Worm (Caenorhabditis elegans) whole organism, early embryonic: ENCODE data around the gene rpn-12.
"Not testable (repeated sequence)": the region's sequence is repeated elsewhere in the genome, so short reads cannot be mapped to it uniquely, and the experiment has no call there.

Experiments used
- B0310.2 ChIP-seq: sonication (generic microtip); optimal IDR thresholded peaks from 2 replicates; lab custom pipeline; 2016; ENCODE audit warnings: mild to moderate bottlenecking, missing genetic modification characterization, missing compliant biosample characterization
- F13C5.2 ChIP-seq: sonication (generic microtip); optimal IDR thresholded peaks from 2 replicates; lab custom pipeline; 2017; ENCODE audit warnings: mild to moderate bottlenecking, missing genetic modification characterization, inconsistent platforms, missing compliant biosample characterization
- aly-1 ChIP-seq: sonication (generic microtip); optimal IDR thresholded peaks from 2 replicates; lab custom pipeline; 2016; ENCODE audit warnings: missing genetic modification characterization, missing compliant biosample characterization
- ama-1 ChIP-seq: fragments of 150-350 bp; optimal IDR thresholded peaks from 2 replicates; lab custom pipeline; 2014
- ceh-13 ChIP-seq: fragments of 200-800 bp; sonication (Bioruptor generic); optimal IDR thresholded peaks from 2 replicates; lab custom pipeline; 2018; ENCODE audit warnings: mild to moderate bottlenecking, missing genetic modification characterization, missing compliant biosample characterization
- ceh-36 ChIP-seq: sonication (generic microtip); optimal IDR thresholded peaks from 2 replicates; lab custom pipeline; 2016; ENCODE audit warnings: missing genetic modification characterization, inconsistent platforms, missing compliant biosample characterization
- ets-7 ChIP-seq: sonication (generic microtip); optimal IDR thresholded peaks from 2 replicates; lab custom pipeline; 2016; ENCODE audit warnings: missing genotype, missing genetic modification characterization, missing compliant biosample characterization
- flt-1 ChIP-seq: fragments of 200-800 bp; sonication (Bioruptor generic); IDR thresholded peaks from 2 replicates; pipeline ENCODE4 v1.3.6; 2022; ENCODE audit warnings: missing genetic modification characterization, missing compliant biosample characterization
- hmbx-1 ChIP-seq: sonication (generic microtip); optimal IDR thresholded peaks from 2 replicates; lab custom pipeline; 2016; ENCODE audit warnings: mild to moderate bottlenecking, missing genetic modification characterization, missing compliant biosample characterization
- hmg-4 ChIP-seq: fragments of 200-800 bp; sonication (Bioruptor generic); optimal IDR thresholded peaks from 2 replicates; lab custom pipeline; 2018; ENCODE audit warnings: mild to moderate bottlenecking, missing genetic modification characterization, missing compliant biosample characterization
- hnd-1 ChIP-seq: sonication (generic microtip); optimal IDR thresholded peaks from 2 replicates; lab custom pipeline; 2016; ENCODE audit warnings: missing genetic modification characterization, missing compliant biosample characterization
- pes-1 ChIP-seq: fragments of 200-800 bp; sonication (Bioruptor generic); IDR thresholded peaks from 2 replicates; pipeline ENCODE4 v1.3.6; 2022; ENCODE audit warnings: missing genetic modification reagents, missing genetic modification characterization, missing compliant biosample characterization
- scrt-1 ChIP-seq: fragments of 200-800 bp; sonication (Bioruptor generic); IDR thresholded peaks from 2 replicates; pipeline ENCODE4 v1.3.6; 2022; ENCODE audit warnings: missing genetic modification characterization, missing compliant biosample characterization
- sea-1 ChIP-seq: fragments of 200-800 bp; sonication (Bioruptor generic); conservative IDR thresholded peaks from 2 replicates; pipeline ENCODE4 v1.3.6; 2022; ENCODE audit warnings: missing genetic modification characterization, missing compliant biosample characterization
- tbx-11 ChIP-seq: fragments of 200-800 bp; sonication (Bioruptor generic); IDR thresholded peaks from 2 replicates; pipeline ENCODE4 v1.3.6; 2022; ENCODE audit warnings: missing genetic modification characterization, missing compliant biosample characterization
- tbx-37 ChIP-seq: fragments of 200-800 bp; sonication (Bioruptor generic); conservative IDR thresholded peaks from 2 replicates; pipeline ENCODE4 v1.3.6; 2022; ENCODE audit warnings: missing genetic modification reagents, missing genetic modification characterization, missing compliant biosample characterization
- tra-4 ChIP-seq: sonication (generic microtip); optimal IDR thresholded peaks from 2 replicates; lab custom pipeline; 2017; ENCODE audit warnings: missing genetic modification characterization, missing compliant biosample characterization

Gene rpn-12

ce11 chrII:11689941-11690340, 37.0 kb downstream of the rpn-12 start:
- no peak for TF ChIP-seq hmbx-1 (tag; lab: Kevin White, UChicago)
- TF ChIP-seq tra-4 (tag; lab: Kevin White, UChicago): no peak
- TF ChIP-seq ama-1 (lab: Kevin White, UChicago): no peak
- no peak for TF ChIP-seq ceh-13 (GFP tag; lab: Kevin White, UChicago)
- no peak for TF ChIP-seq ceh-36 (tag; lab: Kevin White, UChicago)
- TF ChIP-seq flt-1 (GFP tag; lab: Robert Waterston, UW): no peak
- no peak for TF ChIP-seq sea-1 (GFP tag; lab: Robert Waterston, UW)
- no peak for TF ChIP-seq tbx-37
- no peak for TF ChIP-seq B0310.2 (tag; lab: Kevin White, UChicago)
- TF ChIP-seq hmg-4 (GFP tag; lab: Kevin White, UChicago): no peak
- no peak for TF ChIP-seq F13C5.2 (tag; lab: Kevin White, UChicago)
- no peak for TF ChIP-seq aly-1 (tag; lab: Kevin White, UChicago)
- TF ChIP-seq pes-1 (GFP tag; lab: Robert Waterston, UW): no peak
- no peak for TF ChIP-seq tbx-11 (GFP tag; lab: Robert Waterston, UW)
- no peak for TF ChIP-seq ets-7 (tag; lab: Kevin White, UChicago)
- no peak for TF ChIP-seq hnd-1 (tag; lab: Kevin White, UChicago)
- no peak for TF ChIP-seq scrt-1 (GFP tag; lab: Robert Waterston, UW)

ce11 chrII:11690868-11691267, 37.9 kb downstream of the rpn-12 start:
- TF ChIP-seq hmg-4 (GFP tag; lab: Kevin White, UChicago) (no peak), tra-4 (tag; lab: Kevin White, UChicago) (no peak), scrt-1 (GFP tag; lab: Robert Waterston, UW) (no peak), aly-1 (tag; lab: Kevin White, UChicago) (no peak)

- TF ChIP-seq ceh-13 (GFP tag; lab: Kevin White, UChicago): no peak
- TF ChIP-seq tbx-11 (GFP tag; lab: Robert Waterston, UW): no peak
- TF ChIP-seq B0310.2 (tag; lab: Kevin White, UChicago): no peak
- TF ChIP-seq tbx-37: no peak
- no peak for TF ChIP-seq tra-4 (tag; lab: Kevin White, UChicago)
- no peak for TF ChIP-seq flt-1 (GFP tag; lab: Robert Waterston, UW)
- no peak for TF ChIP-seq hmg-4 (GFP tag; lab: Kevin White, UChicago)
- peak; percentile 65 for TF ChIP-seq F13C5.2 (tag; lab: Kevin White, UChicago)
- TF ChIP-seq pes-1 (GFP tag; lab: Robert Waterston, UW): peak; percentile 32; the same call in 1 of the 2 replicates
- no peak for TF ChIP-seq aly-1 (tag; lab: Kevin White, UChicago)
- no peak for TF ChIP-seq ceh-36 (tag; lab: Kevin White, UChicago)
- no peak for TF ChIP-seq ets-7 (tag; lab: Kevin White, UChicago)
Observed at ce11 chrII:11694432-11694831, 41.5 kb downstream of the rpn-12 start.

- TF ChIP-seq pes-1 (GFP tag; lab: Robert Waterston, UW); B0310.2 (tag; lab: Kevin White, UChicago); tbx-37: not testable (repeated sequence)
Observed at ce11 chrII:11695161-11695944, 42.4 kb downstream of the rpn-12 start, which contains the start of gene tars-1. TSS of gene tars-1 (minus strand) at chrII:11695657.

ce11 chrII:11695945-11696270, 43.0 kb downstream of the rpn-12 start, which contains the start of gene xpf-1:
TSS of gene xpf-1 (plus strand) at chrII:11696171.
- no peak for TF ChIP-seq tbx-37
- TF ChIP-seq sea-1 (GFP tag; lab: Robert Waterston, UW): no peak

ce11 chrII:11700200-11700599, 47.3 kb downstream of the rpn-12 start, which contains the start of gene inos-1:
TSS of gene inos-1 (minus strand) at chrII:11700300.
- TF ChIP-seq flt-1 (GFP tag; lab: Robert Waterston, UW): no peak
- TF ChIP-seq scrt-1 (GFP tag; lab: Robert Waterston, UW): no peak
- no peak for TF ChIP-seq hmbx-1 (tag; lab: Kevin White, UChicago)
- no peak for TF ChIP-seq sea-1 (GFP tag; lab: Robert Waterston, UW)
- TF ChIP-seq tra-4 (tag; lab: Kevin White, UChicago): no peak
- no peak for TF ChIP-seq ceh-36 (tag; lab: Kevin White, UChicago)
- TF ChIP-seq tbx-11 (GFP tag; lab: Robert Waterston, UW): no peak
- no peak for TF ChIP-seq F13C5.2 (tag; lab: Kevin White, UChicago)
- no peak for TF ChIP-seq tbx-37

ce11 chrII:11700635-11701034, 47.7 kb downstream of the rpn-12 start:
- TF ChIP-seq ama-1 (lab: Kevin White, UChicago) (no peak), B0310.2 (tag; lab: Kevin White, UChicago) (no peak), tbx-11 (GFP tag; lab: Robert Waterston, UW) (no peak), ceh-13 (GFP tag; lab: Kevin White, UChicago) (no peak)
